Fruit fly (Drosophila melanogaster): ENCODE data around the gene pths.

Gene pths

DNA sequence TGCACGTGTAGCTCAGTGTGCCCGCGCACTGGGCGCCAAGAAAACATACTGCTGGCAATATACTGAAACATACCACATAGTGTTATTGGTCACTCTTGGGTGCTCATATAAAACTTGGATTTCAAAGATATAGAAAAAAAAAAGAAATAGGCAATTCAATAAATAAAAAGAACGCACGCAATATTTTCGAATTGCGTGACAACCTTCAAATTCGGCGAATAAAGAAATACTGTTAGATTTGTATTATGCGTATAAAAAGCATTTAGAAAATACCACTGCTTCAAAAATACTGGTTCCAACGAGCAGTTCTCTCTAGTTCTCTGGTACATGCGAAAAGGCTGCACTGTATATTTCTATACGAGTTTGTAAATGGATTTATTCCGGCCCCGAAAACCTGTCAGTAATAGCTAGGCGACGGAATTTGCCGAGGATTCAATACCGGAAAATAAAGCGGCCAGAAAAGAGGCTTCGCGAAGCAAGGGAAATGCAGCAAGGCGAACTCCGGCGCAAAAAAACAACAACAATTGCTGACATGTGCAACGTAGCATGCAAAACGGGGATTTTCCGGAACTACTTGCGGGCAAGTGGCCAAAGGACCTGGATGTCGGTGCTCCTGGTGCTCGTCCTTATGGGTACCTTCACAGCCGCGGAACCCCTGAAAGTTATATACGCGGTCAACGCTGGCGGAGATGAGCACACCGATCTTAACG lies 40.5 kb upstream of the pths start, which contains the start of gene CG9257 (continued):
- TF ChIP-seq Doc2 (GFP tag; IDR thresholded peaks at IDR 0.05) (no peak), CG9215 (GFP tag; IDR thresholded peaks at IDR 0.05) (no peak), CG7786 (GFP tag; optimal IDR thresholded peaks at IDR 0.05) (peak; percentile 0), Scr (GFP tag; IDR thresholded peaks at IDR 0.05; ENCODE audit: partially characterized antibody) (no peak), sim (GFP tag; IDR thresholded peaks at IDR 0.05) (no peak), MTF-1 (GFP tag; optimal IDR thresholded peaks at IDR 0.05; ENCODE audit: borderline replicate concordance) (no peak), CG2120 (GFP tag; optimal IDR thresholded peaks at IDR 0.05) (peak; percentile 45), CG7839 (tag; optimal IDR thresholded peaks at IDR 0.05) (no peak), Myb (GFP tag; optimal IDR thresholded peaks at IDR 0.05) (peak; percentile 24), Antp (GFP tag; optimal IDR thresholded peaks at IDR 0.05) (peak; percentile 6), bab2 (GFP tag; optimal IDR thresholded peaks at IDR 0.05) (peak; percentile 6), Deaf1 (tag; optimal IDR thresholded peaks at IDR 0.05) (no peak), CG9932 (GFP tag; IDR thresholded peaks at IDR 0.05) (0 out of 2 replicates have a peak, but pooled peaks have one; percentile 38), chinmo (GFP tag; IDR thresholded peaks at IDR 0.05; ENCODE audit: partially characterized antibody) (0 out of 4 replicates have a peak, but pooled peaks have one; percentile 10), Max (GFP tag; optimal IDR thresholded peaks at IDR 0.05) (peak; percentile 94), Sin3A (optimal IDR thresholded peaks at IDR 0.05) (peak; percentile 61), CG32772 (GFP tag; IDR thresholded peaks at IDR 0.05) (no peak), MBD-R2 (GFP tag; IDR thresholded peaks at IDR 0.05) (no peak; the same call in none of the 2 replicates), Nf-YB (GFP tag; optimal IDR thresholded peaks at IDR 0.05) (no peak), CG10274 (GFP tag; optimal IDR thresholded peaks at IDR 0.05) (no peak), Ets97D (GFP tag; optimal IDR thresholded peaks at IDR 0.05) (peak; percentile 72), Six4 (GFP tag; optimal IDR thresholded peaks at IDR 0.05) (no peak), PHDP (tag; optimal IDR thresholded peaks at IDR 0.05) (no peak), CG10267 (tag; optimal IDR thresholded peaks at IDR 0.05) (peak; percentile 46), CG18476 (GFP tag; optimal IDR thresholded peaks at IDR 0.05) (no peak), CG2116 (GFP tag; optimal IDR thresholded peaks at IDR 0.05) (peak; percentile 36), CG17361 (GFP tag; IDR thresholded peaks at IDR 0.05) (peak; percentile 28; the same call in 1 of the 3 replicates), CG32767 (GFP tag; IDR thresholded peaks at IDR 0.05) (no peak), fru (optimal IDR thresholded peaks at IDR 0.05) (no peak), Dek (tag; optimal IDR thresholded peaks at IDR 0.05) (no peak), CG14014 (GFP tag; IDR thresholded peaks at IDR 0.05) (no peak), B-H2 (GFP tag; optimal IDR thresholded peaks at IDR 0.05) (peak; percentile 0), CG4617 (GFP tag; optimal IDR thresholded peaks at IDR 0.05; ENCODE audit: borderline replicate concordance) (peak; percentile 48), CG18011 (GFP tag; optimal IDR thresholded peaks at IDR 0.05) (peak; percentile 38), CG8089 (GFP tag; optimal IDR thresholded peaks at IDR 0.05) (no peak), CG13287 (GFP tag; IDR thresholded peaks at IDR 0.05; ENCODE audit: partially characterized antibody) (peak; percentile 18; the same call in 1 of the 2 replicates), CG11696 (GFP tag; IDR thresholded peaks at IDR 0.05) (no peak), CG17186 (GFP tag; optimal IDR thresholded peaks at IDR 0.05) (peak; percentile 48), CG14667 (GFP tag; IDR thresholded peaks at IDR 0.05) (no peak), CG33557 (GFP tag; optimal IDR thresholded peaks at IDR 0.05) (no peak), CG9797 (GFP tag; optimal IDR thresholded peaks at IDR 0.05) (peak; percentile 86), CG9817 (tag; optimal IDR thresholded peaks at IDR 0.05) (no peak), zen (tag; optimal IDR thresholded peaks at IDR 0.05) (peak; percentile 18), CG6272 (GFP tag; IDR thresholded peaks at IDR 0.05) (0 out of 2 replicates have a peak, but pooled peaks have one; percentile 5), unc-4 (GFP tag; IDR thresholded peaks at IDR 0.05; ENCODE audit: partially characterized antibody) (0 out of 2 replicates have a peak, but pooled peaks have one; percentile 19), en (GFP tag; optimal IDR thresholded peaks at IDR 0.05) (no peak), CG7928 (GFP tag; optimal IDR thresholded peaks at IDR 0.05) (no peak), ATbp (GFP tag; optimal IDR thresholded peaks at IDR 0.05) (no peak), lmd (GFP tag; IDR thresholded peaks at IDR 0.05) (no peak), dm (GFP tag; optimal IDR thresholded peaks at IDR 0.05) (peak; percentile 97)
